Worm (Caenorhabditis elegans) whole organism, mixed stage, embryonic: ENCODE measurements around the gene cpg-23.

Source experiments
- ces-1 ChIP-seq: fragments of 150-350 bp; optimal IDR thresholded peaks from 2 replicates; lab custom pipeline; 2014; ENCODE audit warnings: missing biosample characterization, missing genetic modification reagents, missing genetic modification characterization
- elt-1 ChIP-seq: sonication (generic microtip); optimal IDR thresholded peaks from 2 replicates; lab custom pipeline; 2017; ENCODE audit warnings: missing genetic modification characterization, mild to moderate bottlenecking, missing compliant biosample characterization, antibody characterized with exemption, moderate library complexity, borderline replicate concordance; ENCODE audit not compliant: insufficient read depth
- lin-13 ChIP-seq: fragments of 150-350 bp; optimal IDR thresholded peaks from 2 replicates; lab custom pipeline; 2014; ENCODE audit warnings: missing biosample characterization, missing genetic modification characterization
- mls-2 ChIP-seq: sonication (generic microtip); optimal IDR thresholded peaks from 2 replicates; lab custom pipeline; 2016; ENCODE audit warnings: mild to moderate bottlenecking, missing genetic modification characterization, moderate library complexity, missing compliant biosample characterization
- nhr-12 ChIP-seq: fragments of 150-350 bp; optimal IDR thresholded peaks from 2 replicates; lab custom pipeline; 2014; ENCODE audit warnings: missing biosample characterization, missing genetic modification characterization
- nhr-237 ChIP-seq: fragments of 150-350 bp; optimal IDR thresholded peaks from 2 replicates; lab custom pipeline; 2014; ENCODE audit warnings: missing biosample characterization, missing genetic modification characterization
- nhr-76 ChIP-seq: sonication (generic microtip); optimal IDR thresholded peaks from 2 replicates; lab custom pipeline; 2017; ENCODE audit warnings: missing biosample characterization, missing genetic modification characterization
- pha-4 ChIP-seq: fragments of 150-350 bp; optimal IDR thresholded peaks from 2 replicates; lab custom pipeline; 2018; ENCODE audit warnings: missing biosample characterization, missing genetic modification reagents, missing genetic modification characterization

DNA sequence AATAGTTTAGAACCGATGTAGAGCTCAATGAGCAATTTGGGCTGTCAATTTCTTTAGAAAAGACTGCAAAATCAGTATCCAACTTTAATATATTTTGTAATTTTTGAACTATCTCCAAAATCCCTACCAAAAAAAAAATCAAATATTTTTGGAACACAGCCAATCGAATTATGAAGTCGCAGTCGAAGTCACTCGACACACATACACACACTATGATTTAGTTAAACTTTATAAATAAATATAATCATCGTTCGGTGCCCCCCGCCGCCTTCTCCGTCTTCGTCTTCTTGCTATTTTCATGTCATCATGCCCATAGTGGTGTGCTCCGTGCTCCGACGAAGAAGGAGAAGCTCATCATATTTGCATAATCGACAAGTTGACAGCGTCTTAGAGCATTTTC, 36.5 kb downstream of the cpg-23 start:
- no peak for TF ChIP-seq pha-4 (tag; lab: Kevin White, UChicago)
- TF ChIP-seq nhr-237, result no peak
- no peak for TF ChIP-seq nhr-12 (tag; lab: Kevin White, UChicago)
- TF ChIP-seq elt-1 (tag; lab: Kevin White, UChicago), result no peak
- TF ChIP-seq lin-13 (tag; lab: Kevin White, UChicago), result no peak
- TF ChIP-seq mls-2 (tag; lab: Kevin White, UChicago), result no peak
- no peak for TF ChIP-seq nhr-76 (tag; lab: Kevin White, UChicago)
- peak; percentile 85 for TF ChIP-seq ces-1 (GFP tag; lab: Kevin White, UChicago)
